Worm (Caenorhabditis elegans) whole organism, L2 larva: ENCODE results near the gene F54C9.3.

Source experiments
- C34F6.9 ChIP-seq: fragments of 150-350 bp; optimal IDR thresholded peaks from 2 replicates; lab custom pipeline; 2014; ENCODE audit warnings: missing biosample characterization, missing genetic modification characterization
- F13H6.1 ChIP-seq: sonication (generic microtip); optimal IDR thresholded peaks from 2 replicates; lab custom pipeline; 2016; ENCODE audit warnings: missing genetic modification characterization, missing compliant biosample characterization
- alr-1 ChIP-seq: fragments of 150-350 bp; optimal IDR thresholded peaks from 2 replicates; lab custom pipeline; 2014; ENCODE audit warnings: missing biosample characterization, missing genetic modification characterization
- aly-2 ChIP-seq: fragments of 150-350 bp; optimal IDR thresholded peaks from 2 replicates; lab custom pipeline; 2014; ENCODE audit warnings: missing biosample characterization, missing genetic modification characterization
- ama-1 ChIP-seq: fragments of 150-350 bp; optimal IDR thresholded peaks from 2 replicates; lab custom pipeline; 2018; ENCODE audit warnings: inconsistent platforms
- blmp-1 ChIP-seq: sonication (generic microtip); optimal IDR thresholded peaks from 2 replicates; lab custom pipeline; 2017; ENCODE audit warnings: missing genetic modification characterization, mild to moderate bottlenecking, missing compliant biosample characterization, antibody characterized with exemption, moderate library complexity; ENCODE audit not compliant: insufficient read depth
- ceh-16 ChIP-seq: fragments of 150-350 bp; optimal IDR thresholded peaks from 2 replicates; lab custom pipeline; 2014; ENCODE audit warnings: missing biosample characterization, missing genetic modification characterization
- crh-2 ChIP-seq: sonication (generic microtip); optimal IDR thresholded peaks from 2 replicates; lab custom pipeline; 2017; ENCODE audit warnings: missing biosample characterization, missing genetic modification characterization
- dmd-4 ChIP-seq: sonication (generic microtip); optimal IDR thresholded peaks from 2 replicates; lab custom pipeline; 2017; ENCODE audit warnings: missing biosample characterization, missing genetic modification characterization
- egl-27 ChIP-seq: sonication (generic microtip); optimal IDR thresholded peaks from 3 replicates; lab custom pipeline; 2017; ENCODE audit warnings: missing biosample characterization, missing genetic modification reagents, missing genetic modification characterization
- elt-1 ChIP-seq: fragments of 150-350 bp; optimal IDR thresholded peaks from 2 replicates; lab custom pipeline; 2014; ENCODE audit warnings: missing biosample characterization, missing genetic modification characterization
- elt-3 ChIP-seq: sonication (generic microtip); optimal IDR thresholded peaks from 2 replicates; lab custom pipeline; 2017; ENCODE audit warnings: missing biosample characterization, missing genetic modification characterization
- fos-1 ChIP-seq: fragments of 150-350 bp; optimal IDR thresholded peaks from 2 replicates; lab custom pipeline; 2014; ENCODE audit warnings: missing biosample characterization, missing genetic modification characterization
- lin-11 ChIP-seq: fragments of 150-350 bp; sonication (generic microtip); optimal IDR thresholded peaks from 2 replicates; lab custom pipeline; 2014; ENCODE audit warnings: missing biosample characterization, missing genetic modification characterization, inconsistent platforms, mixed read lengths
- lin-13 ChIP-seq: fragments of 150-350 bp; optimal IDR thresholded peaks from 2 replicates; lab custom pipeline; 2014; ENCODE audit warnings: missing biosample characterization, missing genetic modification reagents, missing genetic modification characterization
- lin-39 ChIP-seq: fragments of 150-350 bp; optimal IDR thresholded peaks from 2 replicates; lab custom pipeline; 2014; ENCODE audit warnings: missing biosample characterization, missing genetic modification reagents, missing genetic modification characterization
- lsy-2 ChIP-seq, 2 experiments: fragments of 150-350 bp in 1 of 2; sonication (generic microtip) in 1 of 2; optimal IDR thresholded peaks; 2 replicates each; lab custom pipeline; 2014 to 2017; ENCODE audit warnings: missing biosample characterization in 2 of 2, missing genetic modification characterization in 2 of 2
- mab-5 ChIP-seq: fragments of 150-350 bp; optimal IDR thresholded peaks from 2 replicates; lab custom pipeline; 2014; ENCODE audit warnings: missing biosample characterization, missing genetic modification characterization
- mdl-1 ChIP-seq, 2 experiments: fragments of 150-350 bp in 1 of 2; sonication (generic microtip) in 1 of 2; optimal IDR thresholded peaks; 2 replicates each; lab custom pipeline; 2017; ENCODE audit warnings: missing biosample characterization in 2 of 2, missing genetic modification characterization in 2 of 2
- nhr-11 ChIP-seq: fragments of 150-350 bp; optimal IDR thresholded peaks from 2 replicates; lab custom pipeline; 2014; ENCODE audit warnings: missing biosample characterization, missing genetic modification characterization
- nhr-129 ChIP-seq: fragments of 150-350 bp; optimal IDR thresholded peaks from 2 replicates; lab custom pipeline; 2014; ENCODE audit warnings: missing biosample characterization, missing genetic modification characterization
- nhr-21 ChIP-seq: fragments of 150-350 bp; optimal IDR thresholded peaks from 2 replicates; lab custom pipeline; 2014; ENCODE audit warnings: missing biosample characterization, missing genetic modification characterization
- nhr-237 ChIP-seq: fragments of 150-350 bp; optimal IDR thresholded peaks from 2 replicates; lab custom pipeline; 2014; ENCODE audit warnings: missing biosample characterization, missing genetic modification characterization
- nhr-25 ChIP-seq: fragments of 150-350 bp; sonication (generic microtip); optimal IDR thresholded peaks from 3 replicates; lab custom pipeline; 2014; ENCODE audit warnings: missing biosample characterization, missing genetic modification characterization
- nhr-6 ChIP-seq: fragments of 150-350 bp; optimal IDR thresholded peaks from 2 replicates; lab custom pipeline; 2014; ENCODE audit warnings: missing biosample characterization, missing genetic modification characterization
- nhr-77 ChIP-seq: fragments of 150-350 bp; optimal IDR thresholded peaks from 2 replicates; lab custom pipeline; 2014; ENCODE audit warnings: missing biosample characterization, missing genetic modification characterization
- peb-1 ChIP-seq: fragments of 150-350 bp; optimal IDR thresholded peaks from 2 replicates; lab custom pipeline; 2014; ENCODE audit warnings: missing biosample characterization, missing genetic modification characterization
- sem-4 ChIP-seq: fragments of 150-350 bp; optimal IDR thresholded peaks from 2 replicates; lab custom pipeline; 2014; ENCODE audit warnings: missing biosample characterization, missing genetic modification reagents, missing genetic modification characterization
- skn-1 ChIP-seq: sonication (generic microtip); optimal IDR thresholded peaks from 2 replicates; lab custom pipeline; 2017; ENCODE audit warnings: missing biosample characterization, missing genetic modification characterization
- sma-3 ChIP-seq: sonication (generic microtip); optimal IDR thresholded peaks from 2 replicates; lab custom pipeline; 2016; ENCODE audit warnings: missing genetic modification reagents, missing genetic modification characterization, missing compliant biosample characterization
- sma-9 ChIP-seq, 2 experiments: fragments of 150-350 bp in 1 of 2; sonication (generic microtip) in 1 of 2; optimal IDR thresholded peaks; 2 replicates each; lab custom pipeline; 2014 to 2016; ENCODE audit warnings: missing genetic modification characterization in 2 of 2, mild to moderate bottlenecking in 1 of 2, missing biosample characterization in 1 of 2, missing compliant biosample characterization in 1 of 2, missing genetic modification reagents in 1 of 2, moderate library complexity in 1 of 2
- unc-55 ChIP-seq: fragments of 150-350 bp; sonication (generic microtip); optimal IDR thresholded peaks from 3 replicates; lab custom pipeline; 2014; ENCODE audit warnings: missing biosample characterization, missing genetic modification reagents, missing genetic modification characterization
- unc-62 ChIP-seq: fragments of 150-350 bp; optimal IDR thresholded peaks from 2 replicates; lab custom pipeline; 2014; ENCODE audit warnings: missing biosample characterization, missing genetic modification reagents, missing genetic modification characterization
- zag-1 ChIP-seq: fragments of 150-350 bp; optimal IDR thresholded peaks from 2 replicates; lab custom pipeline; 2014; ENCODE audit warnings: missing biosample characterization, missing genetic modification characterization
- ztf-1 ChIP-seq: fragments of 200-800 bp; sonication (Bioruptor generic); conservative IDR thresholded peaks from 2 replicates; pipeline ENCODE4 v1.3.6; 2022; ENCODE audit warnings: missing genetic modification characterization, missing compliant biosample characterization
- ztf-4 ChIP-seq: fragments of 150-350 bp; optimal IDR thresholded peaks from 2 replicates; lab custom pipeline; 2014; ENCODE audit warnings: missing biosample characterization, missing genetic modification characterization

Gene F54C9.3

ce11 chrII:8546975-8547374 lies 19.7 kb downstream of the F54C9.3 start:
- TF ChIP-seq aly-2 (no peak), sem-4 (peak; percentile 6), fos-1 (tag; lab: Kevin White, UChicago) (peak; percentile 82), F13H6.1 (tag; lab: Kevin White, UChicago) (peak; percentile 68), ceh-16 (no peak), lin-13 (GFP tag; lab: Kevin White, UChicago) (peak; percentile 40), nhr-21 (peak; percentile 45), nhr-6 (no peak), egl-27 (tag; lab: Kevin White, UChicago) (peak; percentile 18), mab-5 (tag; lab: Kevin White, UChicago) (peak; percentile 3), sma-9 (GFP tag; optimal IDR thresholded peaks at IDR 0.05; lab: Kevin White, UChicago) (peak; percentile 71), sma-9 (tag; optimal IDR thresholded peaks at IDR 0.05; lab: Kevin White, UChicago) (no peak), nhr-129 (tag; lab: Kevin White, UChicago) (peak; percentile 79), crh-2 (tag; lab: Kevin White, UChicago) (peak; percentile 48), lsy-2 (tag; optimal IDR thresholded peaks at IDR 0.05; lab: Kevin White, UChicago) (peak in 1 of 2 experiments; percentile 30), skn-1 (no peak), unc-55 (peak; percentile 12), nhr-77 (tag; lab: Kevin White, UChicago) (no peak), alr-1 (no peak), ztf-1 (GFP tag; lab: Robert Waterston, UW) (no peak), nhr-237 (no peak), C34F6.9 (tag; lab: Kevin White, UChicago) (peak; percentile 31), zag-1 (tag; lab: Kevin White, UChicago) (peak; percentile 11), lin-11 (tag; lab: Kevin White, UChicago) (peak; percentile 30), mdl-1 (tag; optimal IDR thresholded peaks at IDR 0.05; lab: Kevin White, UChicago) (no peak)

ce11 chrII:8545315-8545714 lies 21.3 kb downstream of the F54C9.3 start, which contains the start of gene decr-1.2:
TSS of gene decr-1.2 (plus strand) at chrII:8545615.
- TF ChIP-seq lsy-2 (tag; optimal IDR thresholded peaks at IDR 0.05; lab: Kevin White, UChicago) (no peak), C34F6.9 (tag; lab: Kevin White, UChicago) (no peak), ama-1 (no peak)

- TF ChIP-seq alr-1, result no peak
- TF ChIP-seq nhr-129 (tag; lab: Kevin White, UChicago), result no peak
- TF ChIP-seq ztf-4 (tag; lab: Kevin White, UChicago), result no peak
- TF ChIP-seq dmd-4 (tag; lab: Kevin White, UChicago), result no peak
- TF ChIP-seq nhr-25 (tag; lab: Kevin White, UChicago), result no peak
- TF ChIP-seq sem-4, result no peak
- no peak for TF ChIP-seq zag-1 (tag; lab: Kevin White, UChicago)
- TF ChIP-seq C34F6.9 (tag; lab: Kevin White, UChicago), result no peak
- TF ChIP-seq nhr-11 (tag; lab: Kevin White, UChicago), result no peak
- TF ChIP-seq peb-1 (tag; lab: Kevin White, UChicago), result no peak
- TF ChIP-seq elt-3, result no peak
Measured at ce11 chrII:8540412-8540811, 26.2 kb downstream of the F54C9.3 start, which contains the start of gene pqn-73. TSS of gene pqn-73 (plus strand) at chrII:8540712.

- no peak for TF ChIP-seq alr-1
- no peak for TF ChIP-seq sma-3
- no peak for TF ChIP-seq elt-1 (tag; lab: Kevin White, UChicago)
- TF ChIP-seq nhr-21, result no peak
- TF ChIP-seq fos-1 (tag; lab: Kevin White, UChicago), result no peak
- TF ChIP-seq nhr-237, result no peak
- no peak for TF ChIP-seq unc-62
- no peak for TF ChIP-seq unc-55
- TF ChIP-seq sem-4, result no peak
- no peak for TF ChIP-seq lin-39 (tag; lab: Kevin White, UChicago)
- no peak for TF ChIP-seq nhr-77 (tag; lab: Kevin White, UChicago)
- no peak for TF ChIP-seq crh-2 (tag; lab: Kevin White, UChicago)
- no peak for TF ChIP-seq blmp-1 (tag; lab: Kevin White, UChicago)
- no peak for TF ChIP-seq lin-11 (tag; lab: Kevin White, UChicago)
- TF ChIP-seq nhr-129 (tag; lab: Kevin White, UChicago), result no peak
- TF ChIP-seq nhr-6, result no peak
Measured at ce11 chrII:8536060-8536459, 30.6 kb downstream of the F54C9.3 start, which contains the start of gene W01C9.2. TSS of gene W01C9.2 (plus strand) at chrII:8536360.
